Worm (Caenorhabditis elegans) whole organism, L1 larva: Measurements from ENCODE around the gene ttc-7.

Source experiments
- alr-1 ChIP-seq: fragments of 200-800 bp; sonication (Bioruptor generic); optimal IDR thresholded peaks from 2 replicates; lab custom pipeline; 2018; ENCODE audit warnings: borderline replicate concordance, mild to moderate bottlenecking, missing genetic modification characterization, missing compliant biosample characterization
- aly-2 ChIP-seq: fragments of 150-350 bp; optimal IDR thresholded peaks from 2 replicates; lab custom pipeline; 2014; ENCODE audit warnings: missing biosample characterization, missing genetic modification characterization
- fos-1 ChIP-seq: fragments of 150-350 bp; optimal IDR thresholded peaks from 2 replicates; lab custom pipeline; 2014; ENCODE audit warnings: missing biosample characterization, missing genetic modification characterization
- nhr-84 ChIP-seq: sonication (generic microtip); optimal IDR thresholded peaks from 2 replicates; lab custom pipeline; 2017; ENCODE audit warnings: missing biosample characterization, missing genetic modification characterization
- snpc-4 ChIP-seq: fragments of 150-350 bp; optimal IDR thresholded peaks from 2 replicates; lab custom pipeline; 2014; ENCODE audit warnings: missing biosample characterization, missing genetic modification characterization
- ztf-4 ChIP-seq: fragments of 150-350 bp; optimal IDR thresholded peaks from 2 replicates; lab custom pipeline; 2014; ENCODE audit warnings: missing biosample characterization, missing genetic modification characterization

ce11 chrIII:1925786-1926185 is 65.6 kb downstream of the ttc-7 start:
- TF ChIP-seq nhr-84 (tag; lab: Kevin White, UChicago) (no peak), aly-2 (tag; lab: Kevin White, UChicago) (no peak), ztf-4 (tag; lab: Kevin White, UChicago) (no peak), alr-1 (no peak), fos-1 (tag; lab: Kevin White, UChicago) (no peak), snpc-4 (tag; lab: Kevin White, UChicago) (no peak)
